Worm (Caenorhabditis elegans) whole organism, L3 larva: ENCODE results near the gene Y45F3A.1.

ENCODE experiments used
- R02D3.7 ChIP-seq: fragments of 150-350 bp; optimal IDR thresholded peaks from 2 replicates; lab custom pipeline; 2014; ENCODE audit warnings: missing biosample characterization, missing genetic modification characterization
- daf-12 ChIP-seq: fragments of 150-350 bp; optimal IDR thresholded peaks from 2 replicates; lab custom pipeline; 2014; ENCODE audit warnings: missing biosample characterization, missing genetic modification reagents, missing genetic modification characterization
- elt-2 ChIP-seq: sonication (generic microtip); optimal IDR thresholded peaks from 2 replicates; lab custom pipeline; 2016; ENCODE audit warnings: missing genetic modification reagents, mild to moderate bottlenecking, missing genetic modification characterization, missing compliant biosample characterization
- nfya-1 ChIP-seq: sonication (generic microtip); optimal IDR thresholded peaks from 2 replicates; lab custom pipeline; 2017; ENCODE audit warnings: missing genetic modification characterization, mild to moderate bottlenecking, missing compliant biosample characterization, antibody characterized with exemption, moderate library complexity; ENCODE audit not compliant: insufficient read depth
- nhr-11 ChIP-seq: fragments of 150-350 bp; optimal IDR thresholded peaks from 2 replicates; lab custom pipeline; 2014; ENCODE audit warnings: missing biosample characterization, missing genetic modification characterization
- nhr-23 ChIP-seq: fragments of 150-350 bp; optimal IDR thresholded peaks from 2 replicates; lab custom pipeline; 2014; ENCODE audit warnings: missing biosample characterization, missing genetic modification reagents, missing genetic modification characterization
- nhr-76 ChIP-seq: fragments of 150-350 bp; sonication (generic microtip); optimal IDR thresholded peaks from 5 replicates; lab custom pipeline; 2014; ENCODE audit warnings: missing biosample characterization, missing genetic modification characterization
- zag-1 ChIP-seq: fragments of 150-350 bp; optimal IDR thresholded peaks from 2 replicates; lab custom pipeline; 2014; ENCODE audit warnings: missing biosample characterization, missing genetic modification characterization
- ztf-11 ChIP-seq: fragments of 150-350 bp; optimal IDR thresholded peaks from 2 replicates; lab custom pipeline; 2014; ENCODE audit warnings: missing biosample characterization, missing genetic modification characterization

ce11 chrIII:10515751-10516150, 46.0 kb downstream of the Y45F3A.1 start:
- TF ChIP-seq daf-12 (tag; lab: Kevin White, UChicago) (no peak), elt-2 (tag; lab: Kevin White, UChicago) (no peak), R02D3.7 (tag; lab: Kevin White, UChicago) (no peak), nfya-1 (tag; lab: Kevin White, UChicago) (no peak), ztf-11 (tag; lab: Kevin White, UChicago) (no peak), nhr-23 (tag; lab: Kevin White, UChicago) (no peak), zag-1 (tag; lab: Kevin White, UChicago) (no peak), nhr-11 (tag; lab: Kevin White, UChicago) (no peak), nhr-76 (tag; lab: Kevin White, UChicago) (no peak)
